Worm (Caenorhabditis elegans): ENCODE measurements around the gene C07B5.2.

The C07B5.2 gene

ce11 chrX:9467573-9467972, 49.4 kb downstream of the C07B5.2 start (continued):
- TF ChIP-seq elt-2 (tag; optimal IDR thresholded peaks at IDR 0.05), result peak; percentile 88
- TF ChIP-seq ceh-6 (GFP tag; optimal IDR thresholded peaks at IDR 0.05), result peak; percentile 83
- TF ChIP-seq sdc-2 (tag; optimal IDR thresholded peaks at IDR 0.05), result peak; percentile 96
- peak; percentile 90 for TF ChIP-seq ceh-18 (tag; optimal IDR thresholded peaks at IDR 0.05)
- peak; percentile 11 for TF ChIP-seq pqm-1 (tag; optimal IDR thresholded peaks at IDR 0.05)
- TF ChIP-seq F13H6.1 (tag; optimal IDR thresholded peaks at IDR 0.05), result peak; percentile 83
- peak; percentile 79 for TF ChIP-seq ztf-16 (tag; optimal IDR thresholded peaks at IDR 0.05)
- no peak for TF ChIP-seq unc-55 (GFP tag; optimal IDR thresholded peaks at IDR 0.05)
- TF ChIP-seq C38D4.7 (GFP tag; optimal IDR thresholded peaks at IDR 0.05), result peak; percentile 74
- peak; percentile 39 for TF ChIP-seq eyg-1 (tag; optimal IDR thresholded peaks at IDR 0.05)
- peak; percentile 87 for TF ChIP-seq che-1 (tag; optimal IDR thresholded peaks at IDR 0.05)
- peak; percentile 85 for TF ChIP-seq madf-2 (tag; optimal IDR thresholded peaks at IDR 0.05)
- peak; percentile 61 for TF ChIP-seq C08G9.2 (tag; optimal IDR thresholded peaks at IDR 0.05)
- TF ChIP-seq hlh-6 (tag; optimal IDR thresholded peaks at IDR 0.05), result peak; percentile 90
- peak; percentile 84 for TF ChIP-seq ahr-1 (tag; optimal IDR thresholded peaks at IDR 0.05)
- TF ChIP-seq K09A11.1 (tag; optimal IDR thresholded peaks at IDR 0.05; ENCODE audit: insufficient read depth), result peak; percentile 94

All from whole organism, late embryonic.